Worm (Caenorhabditis elegans): Measurements from ENCODE around the gene C27B7.6.

- no peak for TF ChIP-seq alr-1 (tag; optimal IDR thresholded peaks at IDR 0.05)
- no peak for TF ChIP-seq aly-2 (tag; optimal IDR thresholded peaks at IDR 0.05)
- TF ChIP-seq lin-13 (GFP tag; optimal IDR thresholded peaks at IDR 0.05) = no peak
- TF ChIP-seq unc-39 (tag; optimal IDR thresholded peaks at IDR 0.05) = no peak
- TF ChIP-seq nhr-237 (tag; optimal IDR thresholded peaks at IDR 0.05) = no peak
- no peak for TF ChIP-seq fos-1 (tag; optimal IDR thresholded peaks at IDR 0.05)
- TF ChIP-seq ceh-82 (tag; optimal IDR thresholded peaks at IDR 0.05) = no peak
Measured at ce11 chrIV:8901346-8901745, 4.8 kb downstream of the C27B7.6 start, which contains the start of gene C27B7.5.
